Worm (Caenorhabditis elegans): ENCODE results near the gene degl-2.

ce11 chrIV:9613072-9613590 lies 30.2 kb upstream of the degl-2 start:
- no peak for TF ChIP-seq ZK546.5 (tag; optimal IDR thresholded peaks at IDR 0.05)
- no peak for TF ChIP-seq nhr-21 (tag; optimal IDR thresholded peaks at IDR 0.05)
- TF ChIP-seq unc-62 (GFP tag; optimal IDR thresholded peaks at IDR 0.05): no peak

Data from whole organism, L2 larva.